Worm (Caenorhabditis elegans): ENCODE measurements around the gene F10E7.9.

The F10E7.9 gene

DNA sequence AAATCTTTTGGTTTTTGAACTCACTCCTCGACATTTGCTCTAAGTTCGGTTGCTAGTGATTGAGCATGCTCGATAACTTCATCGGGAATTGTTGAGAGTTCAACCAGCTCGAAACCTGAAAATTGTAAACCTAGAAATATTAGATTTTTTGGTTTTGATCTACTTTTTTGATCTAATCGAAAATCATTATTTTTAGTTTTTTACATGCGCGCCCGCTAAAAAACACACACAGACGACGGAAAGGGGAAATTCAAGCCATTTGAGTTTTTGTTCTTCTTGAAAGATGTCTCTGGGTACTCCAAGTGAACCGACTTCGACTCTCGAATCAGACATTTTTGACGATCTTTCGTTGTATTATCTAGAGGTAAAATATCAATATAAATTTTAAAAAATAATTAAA, 44.5 kb downstream of the F10E7.9 start, which contains the start of gene nos-2 (continued):
- TF ChIP-seq B0019.2 (GFP tag; conservative IDR thresholded peaks at IDR 0.05) (no peak), let-607 (tag; optimal IDR thresholded peaks at IDR 0.05) (no peak), dpl-1 (GFP tag; optimal IDR thresholded peaks at IDR 0.05) (peak; percentile 32), somi-1 (GFP tag; optimal IDR thresholded peaks at IDR 0.05) (no peak), nfya-1 (tag; optimal IDR thresholded peaks at IDR 0.05; ENCODE audit: borderline replicate concordance, insufficient read depth) (no peak), ztf-3 (GFP tag; optimal IDR thresholded peaks at IDR 0.05) (no peak), efl-1 (GFP tag; optimal IDR thresholded peaks at IDR 0.05) (peak; percentile 79), F10E7.11 (tag; optimal IDR thresholded peaks at IDR 0.05) (no peak), F39B2.1 (GFP tag; IDR thresholded peaks at IDR 0.05) (no peak), lin-26 (GFP tag; IDR thresholded peaks at IDR 0.05) (no peak), madf-8 (GFP tag; conservative IDR thresholded peaks at IDR 0.05) (peak; percentile 65), repo-1 (tag; optimal IDR thresholded peaks at IDR 0.05) (no peak), madf-3 (GFP tag; IDR thresholded peaks at IDR 0.05) (no peak), F55B11.4 (tag; optimal IDR thresholded peaks at IDR 0.05; ENCODE audit: borderline replicate concordance, insufficient read depth) (no peak), C17E4.6 (GFP tag; IDR thresholded peaks at IDR 0.05) (no peak)

- no peak for TF ChIP-seq B0035.1 (tag; optimal IDR thresholded peaks at IDR 0.05)
- TF ChIP-seq egl-44 (GFP tag; IDR thresholded peaks at IDR 0.05): no peak
- TF ChIP-seq pha-4 (tag; optimal IDR thresholded peaks at IDR 0.05): no peak
- no peak for TF ChIP-seq tbp1 (GFP tag; optimal IDR thresholded peaks at IDR 0.05)
- no peak for TF ChIP-seq ceh-58 (GFP tag; IDR thresholded peaks at IDR 0.05)
- no peak for TF ChIP-seq rec-8 (tag; optimal IDR thresholded peaks at IDR 0.05)
- TF ChIP-seq lsl-1 (GFP tag; optimal IDR thresholded peaks at IDR 0.05): no peak
- no peak for TF ChIP-seq him-1 (tag; optimal IDR thresholded peaks at IDR 0.05)
- TF ChIP-seq F37B4.10 (GFP tag; IDR thresholded peaks at IDR 0.05): no peak
- no peak for TF ChIP-seq zfh-2 (GFP tag; conservative IDR thresholded peaks at IDR 0.05)
- no peak for TF ChIP-seq ceh-27 (GFP tag; optimal IDR thresholded peaks at IDR 0.05)
- no peak for TF ChIP-seq mel-28 (tag; optimal IDR thresholded peaks at IDR 0.05; ENCODE audit: borderline replicate concordance)
- no peak for TF ChIP-seq T07F8.4 (tag; optimal IDR thresholded peaks at IDR 0.05)
- TF ChIP-seq F49E8.2 (tag; optimal IDR thresholded peaks at IDR 0.05; ENCODE audit: insufficient read depth): no peak
- no peak for TF ChIP-seq T26A5.8 (tag; optimal IDR thresholded peaks at IDR 0.05)
These were observed 48.1 kb downstream of the F10E7.9 start, which contains the start of gene acs-6 for ce11 chrII:7061730-7062129. TSS of gene acs-6 (plus strand) at chrII:7062030.

ce11 chrII:7060791-7061190, 49.1 kb downstream of the F10E7.9 start:
- no peak for TF ChIP-seq ama-1 (optimal IDR thresholded peaks at IDR 0.05)
- TF ChIP-seq ama-1 (GFP tag; optimal IDR thresholded peaks at IDR 0.05): no peak
- no peak for TF ChIP-seq tbp1 (GFP tag; optimal IDR thresholded peaks at IDR 0.05)
- no peak for TF ChIP-seq unc-130 (GFP tag; optimal IDR thresholded peaks at IDR 0.05)
- no peak for TF ChIP-seq bed-1 (GFP tag; IDR thresholded peaks at IDR 0.05)
- TF ChIP-seq ccch-3 (GFP tag; optimal IDR thresholded peaks at IDR 0.05): no peak
- TF ChIP-seq snpc-4 (GFP tag; optimal IDR thresholded peaks at IDR 0.05): no peak
- no peak for TF ChIP-seq snpc-4 (tag; optimal IDR thresholded peaks at IDR 0.05)
- no peak for TF ChIP-seq madf-10 (tag; optimal IDR thresholded peaks at IDR 0.05)
- no peak for TF ChIP-seq F23B12.7 (tag; optimal IDR thresholded peaks at IDR 0.05; ENCODE audit: insufficient read depth)
- no peak for TF ChIP-seq zim-3 (tag; optimal IDR thresholded peaks at IDR 0.05)
- no peak for TF ChIP-seq F10E7.11 (tag; optimal IDR thresholded peaks at IDR 0.05)
- TF ChIP-seq somi-1 (GFP tag; optimal IDR thresholded peaks at IDR 0.05): no peak
- no peak for TF ChIP-seq sea-2 (GFP tag; IDR thresholded peaks at IDR 0.05)
- TF ChIP-seq zfh-2 (GFP tag; conservative IDR thresholded peaks at IDR 0.05): no peak
- no peak for TF ChIP-seq lag-1 (GFP tag; IDR thresholded peaks at IDR 0.05)
- no peak for TF ChIP-seq Y53G8AR.9 (GFP tag; conservative IDR thresholded peaks at IDR 0.05)
- TF ChIP-seq C17E4.6 (GFP tag; IDR thresholded peaks at IDR 0.05): no peak
- TF ChIP-seq F49E8.2 (tag; optimal IDR thresholded peaks at IDR 0.05; ENCODE audit: insufficient read depth): no peak
- TF ChIP-seq mxl-1 (tag; optimal IDR thresholded peaks at IDR 0.05): no peak

Data from whole organism, young adult.